Fruit fly (Drosophila melanogaster): ENCODE measurements around the gene CG4375.

CG4375 gene

DNA sequence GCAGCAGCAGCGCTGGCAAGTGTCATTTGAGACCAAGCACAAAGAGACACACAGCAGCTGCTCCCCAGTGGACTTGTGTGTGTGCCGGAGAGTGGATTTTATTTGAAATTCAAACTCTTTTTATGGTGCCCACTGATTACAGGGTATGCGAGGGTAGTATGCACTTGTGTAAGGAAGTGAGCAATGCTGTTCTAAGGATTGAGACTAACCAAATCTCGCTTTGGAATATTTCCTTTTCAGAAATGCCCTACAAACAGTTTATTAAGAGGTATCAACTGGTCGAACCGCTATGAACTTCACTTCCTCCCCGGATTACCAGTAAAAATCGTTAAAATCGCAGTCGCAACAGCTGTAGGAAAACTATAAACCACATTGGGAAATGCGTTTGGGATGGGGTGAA, 49.1 kb upstream of the CG4375 start (continued):
- TF ChIP-seq Oaz (GFP tag; IDR thresholded peaks at IDR 0.05): peak; percentile 81
- peak; percentile 78 for TF ChIP-seq Max (GFP tag; optimal IDR thresholded peaks at IDR 0.05)
- TF ChIP-seq D19A (tag; optimal IDR thresholded peaks at IDR 0.05): peak; percentile 86
- peak; percentile 67 for TF ChIP-seq Ets97D (GFP tag; optimal IDR thresholded peaks at IDR 0.05)
- peak; percentile 88 for TF ChIP-seq trem (tag; optimal IDR thresholded peaks at IDR 0.05)
- TF ChIP-seq CG1233 (GFP tag; optimal IDR thresholded peaks at IDR 0.05): peak; percentile 81
- peak; percentile 93 for TF ChIP-seq CG2712 (tag; optimal IDR thresholded peaks at IDR 0.05)
- TF ChIP-seq CG43689 (GFP tag; IDR thresholded peaks at IDR 0.05): peak; percentile 74
- TF ChIP-seq Atf6 (GFP tag; IDR thresholded peaks at IDR 0.05): peak; percentile 87
- TF ChIP-seq lov (optimal IDR thresholded peaks at IDR 0.05): no peak
- TF ChIP-seq lov (GFP tag; IDR thresholded peaks at IDR 0.05): peak; percentile 96
- TF ChIP-seq CG1647 (GFP tag; optimal IDR thresholded peaks at IDR 0.05): peak; percentile 93
- TF ChIP-seq HmgD (GFP tag; optimal IDR thresholded peaks at IDR 0.05): peak; percentile 89
- TF ChIP-seq CG2199 (GFP tag; IDR thresholded peaks at IDR 0.05): peak; percentile 96
- TF ChIP-seq Fer1 (GFP tag; optimal IDR thresholded peaks at IDR 0.05): peak; percentile 64
- no peak for TF ChIP-seq ash1 (GFP tag; optimal IDR thresholded peaks at IDR 0.05)
- TF ChIP-seq D (optimal IDR thresholded peaks at IDR 0.05): no peak
- TF ChIP-seq D (GFP tag; optimal IDR thresholded peaks at IDR 0.05): peak; percentile 94
- TF ChIP-seq CG4360 (GFP tag; IDR thresholded peaks at IDR 0.05): peak; percentile 67
- TF ChIP-seq CG33557 (GFP tag; optimal IDR thresholded peaks at IDR 0.05): peak; percentile 87
- peak; percentile 85 for TF ChIP-seq tup (GFP tag; optimal IDR thresholded peaks at IDR 0.05)
- TF ChIP-seq psq (GFP tag; optimal IDR thresholded peaks at IDR 0.05): peak; percentile 84
- no peak for TF ChIP-seq corto (GFP tag; optimal IDR thresholded peaks at IDR 0.05)
- TF ChIP-seq ind (GFP tag; optimal IDR thresholded peaks at IDR 0.05): peak; percentile 94
- TF ChIP-seq CG11696 (GFP tag; IDR thresholded peaks at IDR 0.05): peak; percentile 80
- peak; percentile 66 for TF ChIP-seq CG10274 (GFP tag; optimal IDR thresholded peaks at IDR 0.05)
- TF ChIP-seq Hr51 (GFP tag; optimal IDR thresholded peaks at IDR 0.05): peak; percentile 83 to 85
- TF ChIP-seq CG30020 (tag; optimal IDR thresholded peaks at IDR 0.05): peak; percentile 54
- peak; percentile 91; the same call in 2 of the 3 replicates for TF ChIP-seq so (GFP tag; IDR thresholded peaks at IDR 0.05)
- peak; percentile 92 for TF ChIP-seq CG2875 (GFP tag; optimal IDR thresholded peaks at IDR 0.05)
- peak; percentile 89 for TF ChIP-seq ab (GFP tag; optimal IDR thresholded peaks at IDR 0.05)
- TF ChIP-seq gce (GFP tag; IDR thresholded peaks at IDR 0.05): peak; percentile 91
- TF ChIP-seq ranshi (GFP tag; IDR thresholded peaks at IDR 0.05): peak; percentile 92
- peak; percentile 91 for TF ChIP-seq CG12942 (GFP tag; optimal IDR thresholded peaks at IDR 0.05)
- peak; percentile 41 for TF ChIP-seq CG10565 (GFP tag; optimal IDR thresholded peaks at IDR 0.05)
- TF ChIP-seq Usf (GFP tag; optimal IDR thresholded peaks at IDR 0.05): peak; percentile 81
- peak; percentile 94 for TF ChIP-seq CG10654 (GFP tag; optimal IDR thresholded peaks at IDR 0.05)
- TF ChIP-seq Trl (optimal IDR thresholded peaks at IDR 0.05): no peak
- peak; percentile 91 for TF ChIP-seq Trl (GFP tag; optimal IDR thresholded peaks at IDR 0.05)
- TF ChIP-seq ewg (GFP tag; optimal IDR thresholded peaks at IDR 0.05): peak; percentile 90
- peak; percentile 40 for TF ChIP-seq zfh2 (GFP tag; optimal IDR thresholded peaks at IDR 0.05)
- TF ChIP-seq CG4730 (GFP tag; IDR thresholded peaks at IDR 0.05): peak; percentile 89
- TF ChIP-seq ham (GFP tag; IDR thresholded peaks at IDR 0.05): no peak
- TF ChIP-seq BEAF-32 (GFP tag; optimal IDR thresholded peaks at IDR 0.05): no peak
- peak; percentile 78 for TF ChIP-seq Nf-YA (GFP tag; IDR thresholded peaks at IDR 0.05)
- 0 out of 2 replicates have a peak, but pooled peaks have one; percentile 30 for TF ChIP-seq GATAe (GFP tag; conservative IDR thresholded peaks at IDR 0.05)
- TF ChIP-seq grau (tag; optimal IDR thresholded peaks at IDR 0.05): peak; percentile 82
- TF ChIP-seq CG6765 (GFP tag; optimal IDR thresholded peaks at IDR 0.05): no peak
- TF ChIP-seq CG6813 (GFP tag; optimal IDR thresholded peaks at IDR 0.05): peak; percentile 80
- peak; percentile 91 for TF ChIP-seq slbo (GFP tag; IDR thresholded peaks at IDR 0.05)
- peak; percentile 85 for TF ChIP-seq NK7.1 (GFP tag; optimal IDR thresholded peaks at IDR 0.05)
- no peak for TF ChIP-seq nom (GFP tag; optimal IDR thresholded peaks at IDR 0.05)

All from whole organism, embryonic.